Worm (Caenorhabditis elegans) whole organism, L4/young adult: ENCODE data around the gene tbc-14.

Source experiments
- W03F9.2 ChIP-seq: fragments of 150-350 bp; optimal IDR thresholded peaks from 2 replicates; lab custom pipeline; 2014; ENCODE audit warnings: missing biosample characterization, missing genetic modification characterization
- dao-5 ChIP-seq: sonication (generic microtip); optimal IDR thresholded peaks from 2 replicates; lab custom pipeline; 2016; ENCODE audit warnings: missing genotype, missing genetic modification characterization, moderate library complexity, missing compliant biosample characterization
- him-1 ChIP-seq: sonication (generic microtip); optimal IDR thresholded peaks from 2 replicates; lab custom pipeline; 2016; ENCODE audit warnings: missing genotype, missing genetic modification reagents, missing genetic modification characterization, missing compliant biosample characterization

tbc-14 gene

DNA sequence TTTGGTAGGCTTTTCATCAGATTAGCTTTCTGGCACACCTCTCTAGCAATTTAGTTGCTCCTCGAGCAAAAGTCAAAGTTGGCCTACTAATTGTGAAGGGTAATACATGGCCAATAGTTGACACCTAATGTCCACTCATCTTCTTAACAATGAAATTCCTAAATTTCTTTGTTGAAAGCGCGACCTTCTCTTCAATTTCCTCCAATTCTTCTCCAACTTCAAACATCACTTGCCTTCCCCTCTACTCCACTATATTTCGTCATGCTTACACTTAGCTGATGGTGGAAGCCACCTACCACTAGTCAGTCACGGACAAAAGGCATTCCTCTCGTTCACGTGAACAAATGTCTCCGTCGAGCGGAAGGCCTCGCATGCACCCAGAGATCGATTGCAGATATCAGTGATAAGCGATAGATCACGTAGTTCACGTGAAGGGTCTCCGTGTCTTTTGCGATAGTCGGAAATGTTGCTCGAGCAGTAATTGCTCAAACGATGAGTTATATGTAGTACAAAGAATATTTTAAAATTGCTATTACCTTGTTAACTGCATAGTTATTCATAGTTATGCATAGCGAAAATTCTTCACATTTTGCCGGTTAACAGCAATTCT is 21.8 kb upstream of the tbc-14 start, which contains the start of gene E01G4.3:
TSS of gene E01G4.3 (minus strand) at position 560 of the 610 bp plus-strand sequence.
- TF ChIP-seq W03F9.2 (tag; lab: Kevin White, UChicago) (no peak), him-1 (tag; lab: Kevin White, UChicago) (no peak), dao-5 (tag; lab: Kevin White, UChicago) (no peak)

- TF ChIP-seq W03F9.2 (tag; lab: Kevin White, UChicago) (no peak), him-1 (tag; lab: Kevin White, UChicago) (no peak), dao-5 (tag; lab: Kevin White, UChicago) (no peak)
These were observed 20.5 kb upstream of the tbc-14 start for ce11 chrII:13467838-13468389.

DNA sequence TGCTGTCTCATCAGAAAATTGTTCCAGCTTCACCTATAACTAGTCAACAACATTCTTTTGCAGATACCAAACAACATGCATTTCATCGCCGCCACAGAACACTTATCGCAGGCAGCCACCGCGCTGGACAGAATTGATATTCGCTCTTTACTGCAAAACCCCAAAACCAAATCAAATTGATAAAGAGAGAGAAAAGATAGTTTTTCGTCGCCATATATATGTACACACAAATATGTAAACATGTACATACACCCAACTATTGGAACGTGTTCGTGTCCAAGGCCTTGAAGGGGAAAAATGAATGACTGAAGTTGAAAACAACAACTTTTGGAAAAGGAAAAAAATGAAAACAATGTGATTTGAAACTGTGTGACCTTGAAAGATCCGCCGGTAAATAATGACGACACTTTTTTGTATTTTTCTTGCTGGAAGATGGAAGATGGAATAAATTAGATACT is 18.0 kb upstream of the tbc-14 start:
- TF ChIP-seq dao-5 (tag; lab: Kevin White, UChicago) = no peak
- TF ChIP-seq him-1 (tag; lab: Kevin White, UChicago) = no peak
- no peak for TF ChIP-seq W03F9.2 (tag; lab: Kevin White, UChicago)

DNA sequence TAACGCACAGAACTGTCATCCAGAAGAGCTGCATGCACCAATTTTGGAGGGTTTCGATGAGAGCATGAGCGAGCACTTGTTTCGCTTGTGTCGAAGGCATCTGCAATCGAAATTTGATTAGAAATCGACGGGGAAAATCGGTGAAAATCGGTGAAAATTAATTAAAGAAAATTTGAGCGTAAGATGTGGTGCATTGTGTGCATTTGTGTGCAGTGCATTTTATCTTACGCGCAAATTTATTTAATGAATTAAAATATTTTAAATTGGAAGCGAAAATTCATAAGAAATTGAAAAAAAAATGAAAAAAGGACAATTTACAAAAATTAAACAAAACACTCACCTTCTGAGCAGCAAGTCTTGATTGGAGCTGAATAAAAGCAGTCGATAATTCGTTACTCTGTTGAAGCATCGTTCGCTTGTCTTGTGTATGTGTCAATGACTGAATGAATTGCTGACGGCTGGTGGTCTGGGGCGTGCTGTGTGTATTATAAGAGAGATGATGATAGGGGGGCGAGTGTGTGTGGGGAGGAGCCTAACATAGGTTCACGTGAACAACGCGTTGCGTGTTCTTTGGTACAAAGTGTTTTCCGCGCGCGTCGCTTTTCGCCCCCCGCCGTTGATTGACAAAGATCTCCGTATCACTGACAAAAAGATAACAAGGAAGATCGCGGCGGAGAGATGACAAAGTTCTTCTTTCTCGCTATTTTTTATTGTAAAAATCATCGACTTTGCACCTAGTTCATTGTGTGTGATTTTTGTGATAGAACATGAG is 14.4 kb upstream of the tbc-14 start:
- TF ChIP-seq dao-5 (tag; lab: Kevin White, UChicago) (no peak), W03F9.2 (tag; lab: Kevin White, UChicago) (peak; percentile 12)

ce11 chrII:13460592-13461395 is 13.4 kb upstream of the tbc-14 start, which contains the start of gene pqn-27:
pqn-27 (minus strand) TSS chrII:13460642.
- TF ChIP-seq W03F9.2 (tag; lab: Kevin White, UChicago) (peak; percentile 64), dao-5 (tag; lab: Kevin White, UChicago) (no peak), him-1 (tag; lab: Kevin White, UChicago) (no peak)

- TF ChIP-seq W03F9.2 (tag; lab: Kevin White, UChicago) (no peak), dao-5 (tag; lab: Kevin White, UChicago) (no peak), him-1 (tag; lab: Kevin White, UChicago) (no peak)
These were observed 9.2 kb upstream of the tbc-14 start for ce11 chrII:13456622-13457021.

- TF ChIP-seq W03F9.2 (tag; lab: Kevin White, UChicago) = no peak
- TF ChIP-seq him-1 (tag; lab: Kevin White, UChicago) = no peak
- TF ChIP-seq dao-5 (tag; lab: Kevin White, UChicago) = no peak
These were observed 7.4 kb upstream of the tbc-14 start for ce11 chrII:13454839-13455238.

- no peak for TF ChIP-seq dao-5 (tag; lab: Kevin White, UChicago)
- TF ChIP-seq him-1 (tag; lab: Kevin White, UChicago) = no peak
- no peak for TF ChIP-seq W03F9.2 (tag; lab: Kevin White, UChicago)
These were observed 3.9 kb upstream of the tbc-14 start for ce11 chrII:13451321-13451720.

DNA sequence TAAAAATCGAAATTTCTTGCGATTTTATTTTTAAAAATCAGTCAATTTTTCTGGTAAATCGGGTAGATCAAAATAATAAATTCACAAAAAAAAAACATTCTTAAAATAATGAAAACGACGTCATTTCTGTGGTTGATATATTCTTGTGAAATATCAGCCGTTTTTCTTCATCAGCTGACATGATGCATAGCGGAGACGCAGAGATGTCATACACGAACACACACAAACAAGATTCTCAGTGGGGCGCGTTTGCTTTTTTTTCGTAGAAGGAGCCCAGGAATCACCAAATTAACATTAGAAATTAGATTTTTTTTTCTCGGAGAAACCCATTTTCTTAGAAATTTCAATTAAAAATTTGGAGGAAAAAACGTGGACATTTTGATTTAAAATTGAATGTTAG is 275 bp upstream of the tbc-14 start:
- TF ChIP-seq dao-5 (tag; lab: Kevin White, UChicago) (no peak), W03F9.2 (tag; lab: Kevin White, UChicago) (peak; percentile 74), him-1 (tag; lab: Kevin White, UChicago) (no peak)

DNA sequence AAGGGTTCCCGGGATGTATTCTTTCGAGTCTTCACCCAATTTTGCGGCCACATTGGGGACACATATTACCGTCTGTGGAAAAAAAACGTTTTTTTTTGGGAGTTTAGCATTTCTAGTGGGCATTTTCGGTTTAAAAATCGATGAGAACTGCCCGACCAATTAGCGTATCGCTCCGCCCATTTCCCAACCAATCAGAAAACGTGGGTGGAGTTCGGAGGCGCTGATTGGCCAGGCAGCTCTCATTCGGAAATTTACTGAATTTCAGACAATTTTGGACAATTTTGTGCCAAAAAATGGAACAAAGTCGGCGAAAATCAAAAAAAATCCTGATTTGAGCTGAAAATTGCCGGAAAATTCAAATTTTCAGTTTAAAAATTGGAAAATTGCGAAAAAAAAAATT is 796 bp downstream of the tbc-14 start:
- no peak for TF ChIP-seq W03F9.2 (tag; lab: Kevin White, UChicago)
- TF ChIP-seq him-1 (tag; lab: Kevin White, UChicago) = no peak
- no peak for TF ChIP-seq dao-5 (tag; lab: Kevin White, UChicago)

DNA sequence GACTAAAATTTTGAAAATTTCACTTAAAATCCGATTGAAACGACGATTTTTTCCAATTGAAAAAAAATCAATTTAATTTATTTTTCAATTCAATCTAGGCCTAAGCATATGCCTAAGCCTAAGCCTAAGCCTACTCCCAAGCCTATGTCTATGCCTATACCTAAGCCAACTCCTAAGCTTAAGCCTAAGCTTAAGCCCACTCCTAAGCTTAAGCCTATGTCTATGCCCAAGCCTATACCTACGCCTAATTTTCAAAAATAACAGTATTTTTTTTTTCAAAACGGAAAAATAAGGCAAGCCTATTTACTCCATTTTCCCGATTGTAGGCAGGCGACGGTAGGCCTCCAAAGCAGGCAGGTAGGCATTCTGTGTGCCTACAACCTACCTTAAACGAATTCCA is 3.1 kb downstream of the tbc-14 start:
- TF ChIP-seq dao-5 (tag; lab: Kevin White, UChicago) (no peak), W03F9.2 (tag; lab: Kevin White, UChicago) (no peak), him-1 (tag; lab: Kevin White, UChicago) (no peak)

ce11 chrII:13436725-13437124 is 10.7 kb downstream of the tbc-14 start, which contains the start of gene Y48E1C.4:
Y48E1C.4 (minus strand) TSS chrII:13436825.
- TF ChIP-seq W03F9.2 (tag; lab: Kevin White, UChicago) (no peak), him-1 (tag; lab: Kevin White, UChicago) (no peak), dao-5 (tag; lab: Kevin White, UChicago) (no peak)
